Fruit fly (Drosophila melanogaster): ENCODE measurements around the gene CG10472.

DNA sequence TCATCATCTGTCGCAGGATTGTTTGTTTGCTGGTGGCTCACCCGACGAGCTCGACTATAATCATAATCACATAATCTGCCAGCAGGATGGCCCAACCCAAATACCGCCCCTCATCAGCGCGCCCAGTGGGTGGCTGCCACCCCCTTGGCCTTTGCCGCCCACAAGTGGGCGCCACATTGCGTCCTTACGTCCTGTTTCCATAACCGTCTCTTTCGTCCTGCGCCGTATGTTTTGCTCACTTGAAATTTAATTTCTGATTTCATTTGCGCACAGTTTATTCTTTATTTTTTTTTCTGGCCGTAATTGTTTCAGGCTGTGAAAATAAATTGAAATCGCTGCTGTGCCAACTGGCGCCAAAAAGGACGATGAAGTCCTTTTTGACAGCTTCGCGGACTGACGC, 42.7 kb upstream of the CG10472 start:
- TF ChIP-seq pan (optimal IDR thresholded peaks at IDR 0.05) (no peak), Dif (GFP tag; optimal IDR thresholded peaks at IDR 0.05; ENCODE audit: partially characterized antibody) (no peak), Jra (GFP tag; optimal IDR thresholded peaks at IDR 0.05) (no peak), ey (GFP tag; optimal IDR thresholded peaks at IDR 0.05) (no peak), Sp1 (GFP tag; optimal IDR thresholded peaks at IDR 0.05) (no peak), usp (GFP tag; optimal IDR thresholded peaks at IDR 0.05) (no peak), Hr83 (GFP tag; optimal IDR thresholded peaks at IDR 0.05; ENCODE audit: poor library complexity, severe bottlenecking) (no peak), Hr78 (GFP tag; optimal IDR thresholded peaks at IDR 0.05) (no peak)

Data from whole organism, wandering third instar larva.